Worm (Caenorhabditis elegans) whole organism, late embryonic: ENCODE data around the gene pqn-48.

ENCODE experiments used
- C38D4.7 ChIP-seq: fragments of 200-800 bp; sonication (Bioruptor generic); optimal IDR thresholded peaks from 2 replicates; lab custom pipeline; 2018; ENCODE audit warnings: mild to moderate bottlenecking, missing genetic modification characterization, moderate library complexity, missing compliant biosample characterization
- K02D7.2 ChIP-seq: sonication (generic microtip); optimal IDR thresholded peaks from 2 replicates; lab custom pipeline; 2017; ENCODE audit warnings: mild to moderate bottlenecking, missing genetic modification characterization, missing compliant biosample characterization
- ama-1 ChIP-seq: fragments of 150-350 bp; optimal IDR thresholded peaks from 2 replicates; lab custom pipeline; 2014
- ceh-14 ChIP-seq: sonication (generic microtip); optimal IDR thresholded peaks from 2 replicates; lab custom pipeline; 2016; ENCODE audit warnings: missing genotype, missing genetic modification characterization, missing compliant biosample characterization
- ceh-19 ChIP-seq: fragments of 200-800 bp; sonication (Bioruptor generic); optimal IDR thresholded peaks from 2 replicates; lab custom pipeline; 2018; ENCODE audit warnings: mild to moderate bottlenecking, missing genetic modification characterization, missing compliant biosample characterization
- ceh-31 ChIP-seq: sonication (generic microtip); optimal IDR thresholded peaks from 2 replicates; lab custom pipeline; 2016; ENCODE audit warnings: missing genetic modification characterization, missing compliant biosample characterization
- ceh-45 ChIP-seq: fragments of 200-800 bp; sonication (Bioruptor generic); IDR thresholded peaks from 2 replicates; pipeline ENCODE4 v1.3.6; 2022; ENCODE audit warnings: missing genetic modification reagents, missing genetic modification characterization, missing compliant biosample characterization
- ceh-48 ChIP-seq: sonication (generic microtip); optimal IDR thresholded peaks from 2 replicates; lab custom pipeline; 2016; ENCODE audit warnings: missing genetic modification characterization, inconsistent platforms, missing compliant biosample characterization
- che-1 ChIP-seq: sonication (generic microtip); optimal IDR thresholded peaks from 2 replicates; lab custom pipeline; 2016; ENCODE audit warnings: mild to moderate bottlenecking, missing genetic modification characterization, missing compliant biosample characterization
- dve-1 ChIP-seq: sonication (generic microtip); optimal IDR thresholded peaks from 2 replicates; lab custom pipeline; 2017; ENCODE audit warnings: antibody characterized with exemption, mild to moderate bottlenecking, missing genetic modification characterization, missing compliant biosample characterization
- elt-2 ChIP-seq: sonication (generic microtip); optimal IDR thresholded peaks from 2 replicates; lab custom pipeline; 2016; ENCODE audit warnings: missing genetic modification reagents, missing genetic modification characterization, missing compliant biosample characterization
- elt-4 ChIP-seq: sonication (generic microtip); optimal IDR thresholded peaks from 2 replicates; lab custom pipeline; 2016; ENCODE audit warnings: missing genetic modification characterization, missing compliant biosample characterization
- fkh-10 ChIP-seq: fragments of 150-350 bp; optimal IDR thresholded peaks from 2 replicates; lab custom pipeline; 2014; ENCODE audit warnings: missing biosample characterization, missing genetic modification reagents, missing genetic modification characterization
- hlh-13 ChIP-seq: fragments of 200-800 bp; sonication (Bioruptor generic); optimal IDR thresholded peaks from 2 replicates; lab custom pipeline; 2018; ENCODE audit warnings: mild to moderate bottlenecking, missing genetic modification characterization, missing compliant biosample characterization
- hlh-15 ChIP-seq: sonication (generic microtip); optimal IDR thresholded peaks from 2 replicates; lab custom pipeline; 2016; ENCODE audit warnings: missing genetic modification characterization, missing compliant biosample characterization
- hlh-6 ChIP-seq: sonication (generic microtip); optimal IDR thresholded peaks from 2 replicates; lab custom pipeline; 2016; ENCODE audit warnings: missing genotype, missing genetic modification characterization, missing compliant biosample characterization
- hlh-8 ChIP-seq: sonication (generic microtip); optimal IDR thresholded peaks from 2 replicates; lab custom pipeline; 2016; ENCODE audit warnings: missing genotype, missing genetic modification characterization, missing compliant biosample characterization
- lim-6 ChIP-seq: sonication (generic microtip); optimal IDR thresholded peaks from 2 replicates; lab custom pipeline; 2016; ENCODE audit warnings: missing genetic modification characterization, missing compliant biosample characterization
- madf-2 ChIP-seq: sonication (generic microtip); optimal IDR thresholded peaks from 2 replicates; lab custom pipeline; 2017; ENCODE audit warnings: missing genetic modification characterization, missing compliant biosample characterization
- mec-3 ChIP-seq: sonication (generic microtip); optimal IDR thresholded peaks from 2 replicates; lab custom pipeline; 2016; ENCODE audit warnings: borderline replicate concordance, missing genetic modification characterization, missing compliant biosample characterization
- npax-4 ChIP-seq: sonication (generic microtip); optimal IDR thresholded peaks from 2 replicates; lab custom pipeline; 2016; ENCODE audit warnings: missing genetic modification characterization, missing compliant biosample characterization
- odd-2 ChIP-seq: sonication (generic microtip); optimal IDR thresholded peaks from 2 replicates; lab custom pipeline; 2017; ENCODE audit warnings: antibody characterized with exemption, mild to moderate bottlenecking, missing genetic modification characterization, missing compliant biosample characterization
- pag-3 ChIP-seq: sonication (generic microtip); optimal IDR thresholded peaks from 2 replicates; lab custom pipeline; 2016; ENCODE audit warnings: missing compliant biosample characterization, missing genetic modification characterization, borderline replicate concordance
- pat-9 ChIP-seq: fragments of 200-800 bp; sonication (Bioruptor generic); optimal IDR thresholded peaks from 2 replicates; lab custom pipeline; 2018; ENCODE audit warnings: mild to moderate bottlenecking, missing genetic modification characterization, moderate library complexity, missing compliant biosample characterization
- pha-2 ChIP-seq: sonication (generic microtip); optimal IDR thresholded peaks from 2 replicates; lab custom pipeline; 2017; ENCODE audit warnings: mild to moderate bottlenecking, missing genetic modification characterization, missing compliant biosample characterization
- pha-4 ChIP-seq: fragments of 150-350 bp; optimal IDR thresholded peaks from 2 replicates; lab custom pipeline; 2018; ENCODE audit warnings: missing biosample characterization, missing genetic modification reagents, missing genetic modification characterization
- pros-1 ChIP-seq: fragments of 150-350 bp; optimal IDR thresholded peaks from 2 replicates; lab custom pipeline; 2014; ENCODE audit warnings: missing biosample characterization, missing genetic modification reagents, missing genetic modification characterization
- sox-2 ChIP-seq: fragments of 200-800 bp; sonication (Bioruptor generic); IDR thresholded peaks from 2 replicates; pipeline ENCODE4 v1.3.6; 2022; ENCODE audit warnings: missing genetic modification reagents, missing genetic modification characterization, missing compliant biosample characterization
- tbx-2 ChIP-seq: sonication (generic microtip); optimal IDR thresholded peaks from 2 replicates; lab custom pipeline; 2016; ENCODE audit warnings: missing genetic modification characterization, missing compliant biosample characterization
- ttx-3 ChIP-seq: sonication (generic microtip); optimal IDR thresholded peaks from 2 replicates; lab custom pipeline; 2016; ENCODE audit warnings: missing genetic modification reagents, missing genetic modification characterization, missing compliant biosample characterization
- unc-3 ChIP-seq, 2 experiments: fragments of 200-800 bp in 1 of 2; sonication (Bioruptor generic) in 1 of 2; sonication (generic microtip) in 1 of 2; conservative IDR thresholded peaks in 1 of 2; optimal IDR thresholded peaks in 1 of 2; 2 replicates each; pipeline versions ENCODE4 v1.3.6 to Lab custom; 2016 to 2022; ENCODE audit warnings: missing compliant biosample characterization in 2 of 2, missing genetic modification characterization in 2 of 2, missing genetic modification reagents in 1 of 2
- unc-55 ChIP-seq: sonication (generic microtip); optimal IDR thresholded peaks from 2 replicates; lab custom pipeline; 2017; ENCODE audit warnings: missing biosample characterization, missing genetic modification reagents, missing genetic modification characterization
- ztf-16 ChIP-seq: sonication (generic microtip); optimal IDR thresholded peaks from 2 replicates; lab custom pipeline; 2017; ENCODE audit warnings: missing genetic modification characterization, missing compliant biosample characterization

The pqn-48 gene

DNA sequence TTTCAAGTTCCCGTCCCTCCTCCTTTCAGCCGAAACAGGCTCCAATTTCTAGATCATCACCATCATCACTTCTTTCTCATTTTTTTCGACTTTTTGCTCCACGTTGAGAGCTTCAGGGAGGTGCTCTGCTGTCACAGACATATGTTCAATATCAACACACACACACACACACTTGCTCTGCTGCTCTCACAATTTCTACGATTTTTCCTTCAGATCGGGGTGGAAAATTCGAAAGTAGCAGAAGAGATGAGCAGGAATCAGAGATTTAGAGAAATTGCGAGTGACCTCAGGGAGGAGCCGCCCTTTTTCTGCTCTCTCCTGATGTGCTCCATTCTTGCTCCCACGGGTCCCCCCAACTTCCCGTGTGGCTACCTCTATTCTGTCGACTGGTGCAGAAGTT lies at the start of gene pqn-48:
TSS of gene pqn-48 (plus strand) at position 344 of the 400 bp plus-strand sequence.
- TF ChIP-seq unc-55 (GFP tag; lab: Kevin White, UChicago), result peak; percentile 28
- TF ChIP-seq dve-1 (tag; lab: Kevin White, UChicago), result no peak
- TF ChIP-seq lim-6 (tag; lab: Kevin White, UChicago), result peak; percentile 18

DNA sequence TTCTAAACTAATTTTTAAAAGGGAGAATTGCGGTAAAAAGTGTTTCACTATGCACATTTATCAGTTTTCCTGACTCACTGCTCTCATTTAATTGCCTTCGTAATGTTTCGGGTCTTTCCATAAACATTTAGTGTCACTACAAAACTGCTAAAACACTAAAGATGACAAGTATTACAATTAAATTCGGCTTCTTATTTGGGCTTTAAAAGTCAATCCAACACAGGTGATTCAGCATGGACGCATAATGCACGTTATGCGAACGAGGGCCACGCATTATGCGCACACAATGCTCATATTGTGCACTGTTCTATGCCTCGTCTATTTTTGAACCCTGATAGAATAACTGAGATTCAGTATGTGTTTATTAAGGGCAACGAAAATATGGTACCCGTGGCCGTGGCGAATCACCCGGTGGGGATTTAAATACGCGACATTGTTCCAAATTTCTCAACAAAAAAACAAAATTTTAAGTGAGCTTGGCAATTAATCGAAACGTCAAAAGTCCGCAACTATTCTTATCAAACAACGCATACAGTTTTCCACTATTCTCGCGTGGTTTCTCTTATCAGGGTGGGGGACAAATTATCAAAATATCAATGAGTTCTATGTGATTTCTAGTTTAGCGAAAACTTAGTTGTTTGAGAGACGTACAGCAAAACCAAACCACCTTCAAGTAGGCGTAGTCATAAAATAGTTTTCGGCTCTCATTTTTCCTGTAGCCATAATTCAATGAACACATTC lies 48.9 kb upstream of the pqn-48 start, which contains the start of gene Y14H12A.2:
TSS of gene Y14H12A.2 (minus strand) at position 51 of the 741 bp plus-strand sequence.
- TF ChIP-seq npax-4 (tag; lab: Kevin White, UChicago), result no peak
- peak; percentile 63 for TF ChIP-seq elt-2 (tag; lab: Kevin White, UChicago)

DNA sequence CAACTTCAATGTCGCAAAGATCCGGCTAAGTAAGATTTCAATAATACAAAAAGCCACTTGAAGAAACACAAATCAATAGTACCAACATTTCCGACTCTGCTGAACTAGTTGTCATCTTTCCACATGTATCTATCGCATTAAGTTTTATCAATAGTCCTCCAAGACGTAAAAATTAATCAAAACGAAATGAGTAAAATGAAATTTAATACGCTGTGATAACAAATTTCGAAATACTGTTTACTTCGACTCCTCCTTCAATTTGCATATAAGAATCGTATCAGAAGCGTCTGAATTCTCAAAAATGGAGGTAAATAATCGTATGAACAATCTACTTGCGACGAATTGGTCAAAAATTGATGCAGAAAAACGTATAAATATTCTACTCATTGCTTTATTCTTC lies 48.0 kb upstream of the pqn-48 start:
- TF ChIP-seq madf-2, result no peak
- TF ChIP-seq pag-3 (tag; lab: Kevin White, UChicago), result no peak
- TF ChIP-seq hlh-8 (tag; lab: Kevin White, UChicago), result no peak
- no peak for TF ChIP-seq ceh-19
- no peak for TF ChIP-seq ztf-16 (tag; lab: Kevin White, UChicago)
- TF ChIP-seq sox-2 (GFP tag; lab: Robert Waterston, UW), result no peak
- no peak for TF ChIP-seq ceh-31
- TF ChIP-seq K02D7.2 (tag; lab: Kevin White, UChicago), result no peak
- TF ChIP-seq ceh-14 (tag; lab: Kevin White, UChicago), result no peak

DNA sequence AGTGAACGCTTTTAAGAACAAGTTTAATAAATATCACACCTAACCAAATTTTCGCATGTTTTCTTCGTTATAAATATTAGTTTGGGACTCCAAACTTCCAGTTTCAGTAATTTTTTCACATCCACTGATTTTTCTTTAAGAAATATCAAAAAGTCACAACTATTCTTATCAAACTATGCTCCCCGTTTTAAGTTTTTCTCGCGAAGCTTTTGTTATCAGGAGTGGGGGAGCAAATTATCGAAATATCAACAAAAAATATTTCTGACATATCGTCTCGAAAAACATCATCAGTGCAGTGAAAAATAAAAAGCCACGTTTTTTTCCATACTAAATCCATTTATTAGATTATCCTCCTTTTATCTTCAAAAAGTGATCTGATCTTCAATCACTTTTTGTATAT lies 46.7 kb upstream of the pqn-48 start:
- TF ChIP-seq fkh-10 (GFP tag; lab: Kevin White, UChicago) (no peak), ama-1 (no peak), hlh-15 (tag; lab: Kevin White, UChicago) (no peak), C38D4.7 (GFP tag; lab: Kevin White, UChicago) (no peak), ceh-48 (tag; lab: Kevin White, UChicago) (no peak), che-1 (tag; lab: Kevin White, UChicago) (no peak), pat-9 (no peak), mec-3 (tag; lab: Kevin White, UChicago) (no peak)

DNA sequence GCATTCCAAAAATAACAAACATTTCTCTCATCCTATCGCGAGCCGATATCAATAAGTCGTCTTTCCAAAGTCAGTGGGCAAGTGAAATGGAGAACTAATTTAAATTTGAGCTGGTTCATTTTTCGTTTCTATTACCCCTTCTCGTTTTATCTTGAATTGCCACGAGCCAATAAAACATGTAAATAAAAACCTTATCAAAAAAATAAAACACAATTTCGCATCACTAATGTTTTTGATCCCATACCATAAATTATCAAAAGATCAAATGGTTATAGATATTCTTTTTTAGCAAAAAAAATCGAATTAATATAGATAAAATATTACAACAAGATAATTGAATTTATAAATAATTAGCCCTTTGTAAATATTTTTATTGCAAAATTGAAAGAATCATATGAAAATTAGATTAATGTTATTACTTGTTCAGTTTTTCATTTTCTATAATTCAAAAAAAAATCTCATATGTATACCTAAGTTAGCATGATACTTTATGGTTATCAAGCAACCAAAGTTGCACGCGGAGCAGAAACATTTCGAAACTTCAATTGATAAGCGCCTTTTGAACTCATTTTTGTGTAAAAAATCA lies 45.9 kb upstream of the pqn-48 start, which contains the start of gene Y14H12A.1:
TSS of gene Y14H12A.1 (plus strand) at position 536 of the 586 bp plus-strand sequence.
- no peak for TF ChIP-seq C38D4.7 (GFP tag; lab: Kevin White, UChicago)

DNA sequence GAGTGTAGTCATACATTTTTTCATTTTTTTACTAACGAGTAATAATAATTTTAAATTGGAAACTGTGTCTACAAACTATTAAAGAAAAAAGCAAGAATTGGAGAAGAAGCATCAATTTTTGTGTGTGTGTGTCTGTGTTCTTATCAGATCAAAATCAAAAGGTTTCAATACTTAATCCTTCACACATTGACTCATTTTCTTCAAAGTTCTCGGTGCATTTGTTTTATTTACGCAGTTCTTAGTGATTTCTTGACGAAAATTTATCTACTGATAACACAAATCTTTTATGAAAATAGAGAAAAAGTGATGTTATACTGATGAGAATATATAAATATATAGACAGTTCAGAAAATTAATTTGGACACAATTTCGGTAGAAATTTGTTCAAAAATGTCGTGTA lies 42.7 kb upstream of the pqn-48 start, which contains the start of gene clc-22:
TSS of gene clc-22 (minus strand) at position 71 of the 400 bp plus-strand sequence.
- TF ChIP-seq hlh-13 (GFP tag; lab: Kevin White, UChicago) (no peak), odd-2 (tag; lab: Kevin White, UChicago) (no peak), elt-4 (no peak), elt-2 (tag; lab: Kevin White, UChicago) (no peak), ttx-3 (tag; lab: Kevin White, UChicago) (no peak), unc-3 (GFP tag; conservative IDR thresholded peaks at IDR 0.05; lab: Robert Waterston, UW) (no peak), unc-3 (tag; optimal IDR thresholded peaks at IDR 0.05; lab: Kevin White, UChicago) (no peak), ceh-45 (GFP tag; lab: Robert Waterston, UW) (no peak), hlh-6 (tag; lab: Kevin White, UChicago) (no peak), pha-4 (tag; lab: Kevin White, UChicago) (no peak), madf-2 (no peak), pha-2 (tag; lab: Kevin White, UChicago) (no peak), dve-1 (tag; lab: Kevin White, UChicago) (no peak), pros-1 (tag; lab: Kevin White, UChicago) (no peak), tbx-2 (tag; lab: Kevin White, UChicago) (no peak), che-1 (tag; lab: Kevin White, UChicago) (no peak)
